Worm (Caenorhabditis elegans) whole organism, mixed stage, embryonic: ENCODE data around the gene R05H5.4.

ENCODE experiments used
- blmp-1 ChIP-seq: fragments of 150-350 bp; optimal IDR thresholded peaks from 2 replicates; lab custom pipeline; 2014; ENCODE audit warnings: missing biosample characterization, missing genetic modification characterization
- flh-1 ChIP-seq: fragments of 200-800 bp; sonication (Bioruptor generic); optimal IDR thresholded peaks from 2 replicates; lab custom pipeline; 2018; ENCODE audit warnings: mild to moderate bottlenecking, missing genetic modification characterization, moderate library complexity, missing compliant biosample characterization
- lin-13 ChIP-seq: fragments of 150-350 bp; optimal IDR thresholded peaks from 2 replicates; lab custom pipeline; 2014; ENCODE audit warnings: missing biosample characterization, missing genetic modification characterization
- nhr-12 ChIP-seq: fragments of 150-350 bp; optimal IDR thresholded peaks from 2 replicates; lab custom pipeline; 2014; ENCODE audit warnings: missing biosample characterization, missing genetic modification characterization
- nhr-28 ChIP-seq: fragments of 150-350 bp; optimal IDR thresholded peaks from 2 replicates; lab custom pipeline; 2014; ENCODE audit warnings: missing biosample characterization, missing genetic modification characterization
- nhr-76 ChIP-seq: sonication (generic microtip); optimal IDR thresholded peaks from 2 replicates; lab custom pipeline; 2017; ENCODE audit warnings: missing biosample characterization, missing genetic modification characterization
- pha-4 ChIP-seq: fragments of 150-350 bp; optimal IDR thresholded peaks from 2 replicates; lab custom pipeline; 2018; ENCODE audit warnings: missing biosample characterization, missing genetic modification reagents, missing genetic modification characterization
- sptf-1 ChIP-seq: sonication (generic microtip); optimal IDR thresholded peaks from 2 replicates; lab custom pipeline; 2017; ENCODE audit warnings: mild to moderate bottlenecking, missing genetic modification characterization, moderate library complexity, missing compliant biosample characterization
- unc-39 ChIP-seq: fragments of 150-350 bp; optimal IDR thresholded peaks from 2 replicates; lab custom pipeline; 2014; ENCODE audit warnings: missing biosample characterization, missing genetic modification characterization
- unc-62 ChIP-seq: fragments of 150-350 bp; optimal IDR thresholded peaks from 2 replicates; lab custom pipeline; 2014; ENCODE audit warnings: missing biosample characterization, missing genetic modification reagents, missing genetic modification characterization

ce11 chrII:10220631-10221030 is 20.8 kb upstream of the R05H5.4 start:
- TF ChIP-seq flh-1 (GFP tag; lab: Kevin White, UChicago) (no peak), unc-39 (tag; lab: Kevin White, UChicago) (no peak), nhr-12 (tag; lab: Kevin White, UChicago) (no peak), nhr-76 (tag; lab: Kevin White, UChicago) (no peak), nhr-28 (no peak), lin-13 (tag; lab: Kevin White, UChicago) (no peak), sptf-1 (tag; lab: Kevin White, UChicago) (no peak), pha-4 (tag; lab: Kevin White, UChicago) (no peak), unc-62 (GFP tag; lab: Kevin White, UChicago) (no peak), blmp-1 (tag; lab: Kevin White, UChicago) (no peak)
